Worm (Caenorhabditis elegans) whole organism, L2 larva: ENCODE results near the gene ptr-16.

Source experiments
- ZK546.5 ChIP-seq: sonication (generic microtip); optimal IDR thresholded peaks from 2 replicates; lab custom pipeline; 2017; ENCODE audit warnings: missing biosample characterization, missing genetic modification characterization
- ceh-82 ChIP-seq: fragments of 150-350 bp; optimal IDR thresholded peaks from 2 replicates; lab custom pipeline; 2014; ENCODE audit warnings: missing biosample characterization, missing genetic modification characterization
- lin-11 ChIP-seq: fragments of 150-350 bp; sonication (generic microtip); optimal IDR thresholded peaks from 2 replicates; lab custom pipeline; 2014; ENCODE audit warnings: missing biosample characterization, missing genetic modification characterization, inconsistent platforms, mixed read lengths
- nhr-12 ChIP-seq: fragments of 150-350 bp; optimal IDR thresholded peaks from 2 replicates; lab custom pipeline; 2014; ENCODE audit warnings: missing biosample characterization, missing genetic modification characterization

DNA sequence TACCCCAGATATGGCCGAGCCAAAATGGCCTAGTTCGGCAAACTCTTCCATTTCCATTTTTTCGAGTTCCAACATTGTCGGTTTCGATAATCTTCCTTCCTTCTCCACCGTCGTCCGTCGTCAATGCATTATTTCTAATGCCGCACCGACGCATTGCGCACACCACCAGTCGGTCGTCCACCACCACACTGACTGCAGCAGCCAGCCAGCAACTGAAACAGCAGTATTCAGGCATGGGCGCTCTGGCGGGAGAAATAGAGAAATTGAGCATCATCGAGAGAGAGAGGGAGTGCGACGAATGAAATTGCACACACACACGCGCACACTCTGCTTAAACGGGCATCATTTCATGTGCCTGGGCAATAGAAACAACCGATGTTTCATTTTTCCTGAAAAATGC is 11.6 kb upstream of the ptr-16 start:
- no peak for TF ChIP-seq ZK546.5 (tag; lab: Kevin White, UChicago)
- peak; percentile 42 for TF ChIP-seq lin-11 (tag; lab: Kevin White, UChicago)
- TF ChIP-seq nhr-12 (tag; lab: Kevin White, UChicago) = no peak
- no peak for TF ChIP-seq ceh-82 (tag; lab: Kevin White, UChicago)
